Worm (Caenorhabditis elegans): ENCODE measurements around the gene F46G10.4.

DNA sequence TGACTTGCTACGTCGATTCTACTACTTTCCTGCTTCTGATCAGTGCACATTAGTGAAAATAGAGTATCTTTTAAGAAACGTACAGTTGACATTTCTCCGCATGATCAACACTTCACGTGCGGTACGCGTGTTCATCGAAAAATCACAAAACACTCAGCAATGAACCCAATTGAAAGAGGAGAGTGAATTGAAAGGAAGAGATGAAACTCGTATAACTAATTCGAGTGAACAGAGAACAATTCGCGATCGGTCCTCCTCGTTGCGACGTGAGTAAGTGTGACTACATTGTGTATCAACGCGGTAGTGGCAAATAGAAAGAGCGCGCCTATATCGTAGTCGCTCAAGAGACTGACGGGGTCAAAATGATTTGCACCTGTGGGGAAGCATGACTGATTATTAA, 19.7 kb downstream of the F46G10.4 start:
- TF ChIP-seq sptf-1 (tag; optimal IDR thresholded peaks at IDR 0.05) = no peak
- peak; percentile 18 for TF ChIP-seq pha-4 (tag; optimal IDR thresholded peaks at IDR 0.05)
- no peak for TF ChIP-seq lsy-2 (tag; optimal IDR thresholded peaks at IDR 0.05)
- TF ChIP-seq nhr-76 (tag; optimal IDR thresholded peaks at IDR 0.05) = no peak
- TF ChIP-seq hlh-1 (tag; optimal IDR thresholded peaks at IDR 0.05) = no peak
- no peak for TF ChIP-seq mls-2 (tag; optimal IDR thresholded peaks at IDR 0.05)
